Fruit fly (Drosophila melanogaster) whole organism, embryonic: Measurements from ENCODE around the gene CG4613.

Experiments
- BtbVII ChIP-seq: fragments of 200-800 bp; sonication (Bioruptor generic); optimal IDR thresholded peaks from 3 replicates; lab custom pipeline; 2017; ENCODE audit warnings: missing biosample characterization, mild to moderate bottlenecking, missing genetic modification characterization
- CG11504 ChIP-seq: fragments of 200-800 bp; sonication (Bioruptor generic); optimal IDR thresholded peaks from 3 replicates; lab custom pipeline; 2019; ENCODE audit warnings: missing biosample characterization, mild to moderate bottlenecking, missing genetic modification characterization, moderate library complexity
- CG11695 ChIP-seq: fragments of 200-800 bp; sonication (Bioruptor generic); IDR thresholded peaks from 3 replicates; pipeline ENCODE4 v1.3.6; 2022; ENCODE audit warnings: missing biosample characterization, missing genetic modification characterization
- CG13424 ChIP-seq: fragments of 200-800 bp; sonication (Bioruptor generic); optimal IDR thresholded peaks from 2 replicates; lab custom pipeline; 2019; ENCODE audit warnings: missing biosample characterization, mild to moderate bottlenecking, missing genetic modification characterization, moderate library complexity
- CG14441 ChIP-seq: fragments of 200-800 bp; sonication (Bioruptor generic); IDR thresholded peaks from 2 replicates; pipeline ENCODE4 v1.3.6; 2022; ENCODE audit warnings: missing biosample characterization, missing genetic modification characterization
- CG14710 ChIP-seq: fragments of 200-800 bp; sonication (Bioruptor generic); optimal IDR thresholded peaks from 3 replicates; lab custom pipeline; 2019; ENCODE audit warnings: missing biosample characterization, mild to moderate bottlenecking, missing genetic modification characterization, moderate library complexity
- CG2202 ChIP-seq: fragments of 200-800 bp; sonication (Bioruptor generic); optimal IDR thresholded peaks from 2 replicates; lab custom pipeline; 2018; ENCODE audit warnings: missing biosample characterization, mild to moderate bottlenecking, missing genetic modification characterization
- CG2678 ChIP-seq: fragments of 200-800 bp; sonication (Bioruptor generic); optimal IDR thresholded peaks from 3 replicates; lab custom pipeline; 2019; ENCODE audit warnings: missing biosample characterization, mild to moderate bottlenecking, missing genetic modification characterization, moderate library complexity
- CG32767 ChIP-seq: fragments of 200-800 bp; sonication (Bioruptor generic); IDR thresholded peaks from 2 replicates; pipeline ENCODE4 v1.3.6; 2022; ENCODE audit warnings: missing biosample characterization, missing genetic modification characterization
- CG3281 ChIP-seq: fragments of 200-800 bp; sonication (Bioruptor generic); optimal IDR thresholded peaks from 3 replicates; lab custom pipeline; 2017; ENCODE audit warnings: missing biosample characterization, mild to moderate bottlenecking, missing genetic modification characterization
- CG33213 ChIP-seq: fragments of 200-800 bp; sonication (Bioruptor generic); optimal IDR thresholded peaks from 3 replicates; lab custom pipeline; 2016; ENCODE audit warnings: missing biosample characterization, missing genetic modification characterization
- CG4360 ChIP-seq: fragments of 200-800 bp; sonication (Bioruptor generic); IDR thresholded peaks from 2 replicates; pipeline ENCODE4 v1.3.6; 2022; ENCODE audit warnings: missing biosample characterization, missing genetic modification characterization
- CG6791 ChIP-seq: fragments of 200-800 bp; sonication (Bioruptor generic); IDR thresholded peaks from 3 replicates; pipeline ENCODE4 v1.3.6; 2022; ENCODE audit warnings: missing biosample characterization, missing genetic modification characterization; ENCODE audit not compliant: partially characterized antibody
- CG6813 ChIP-seq: fragments of 200-800 bp; sonication (Bioruptor generic); optimal IDR thresholded peaks from 2 replicates; lab custom pipeline; 2017; ENCODE audit warnings: missing biosample characterization, missing genetic modification characterization, mild to moderate bottlenecking, moderate library complexity, missing genetic modification reagents
- CG7963 ChIP-seq: fragments of 200-800 bp; sonication (Bioruptor generic); IDR thresholded peaks from 3 replicates; pipeline ENCODE4 v1.3.6; 2022; ENCODE audit warnings: missing biosample characterization, missing genetic modification characterization; ENCODE audit not compliant: partially characterized antibody
- CG8765 ChIP-seq: fragments of 200-800 bp; sonication (Bioruptor generic); IDR thresholded peaks from 2 replicates; pipeline ENCODE4 v1.3.6; 2022; ENCODE audit warnings: missing biosample characterization, missing genetic modification characterization
- Deaf1 ChIP-seq: fragments of 200-800 bp; optimal IDR thresholded peaks from 3 replicates; lab custom pipeline; 2019; ENCODE audit warnings: missing biosample characterization, mild to moderate bottlenecking, missing genetic modification characterization, moderate library complexity
- HLH3B ChIP-seq: fragments of 200-800 bp; sonication (Bioruptor generic); IDR thresholded peaks from 2 replicates; pipeline ENCODE4 v1.3.6; 2022; ENCODE audit warnings: missing biosample characterization, missing genetic modification characterization
- HLH4C ChIP-seq: fragments of 200-800 bp; sonication (Bioruptor generic); IDR thresholded peaks from 3 replicates; pipeline ENCODE4 v1.3.6; 2022; ENCODE audit warnings: missing biosample characterization, missing genetic modification characterization; ENCODE audit not compliant: partially characterized antibody
- HmgZ ChIP-seq: fragments of 200-800 bp; sonication (Bioruptor generic); optimal IDR thresholded peaks from 2 replicates; lab custom pipeline; 2018; ENCODE audit warnings: missing biosample characterization, mild to moderate bottlenecking, missing genetic modification characterization
- Med ChIP-seq: fragments of 200-800 bp; sonication (Bioruptor generic); peaks from one replicate; lab custom pipeline; 2016; ENCODE audit warnings: missing biosample characterization, missing genetic modification characterization, mild to moderate bottlenecking, inconsistent platforms, moderate library complexity
- Meics ChIP-seq: fragments of 200-800 bp; sonication (Bioruptor generic); optimal IDR thresholded peaks from 2 replicates; lab custom pipeline; 2017; ENCODE audit warnings: missing biosample characterization, mild to moderate bottlenecking, missing genetic modification characterization
- Mes4 ChIP-seq: fragments of 200-800 bp; sonication (Bioruptor generic); optimal IDR thresholded peaks from 2 replicates; lab custom pipeline; 2016; ENCODE audit warnings: missing biosample characterization, missing genetic modification characterization
- Nf-YC ChIP-seq: fragments of 200-800 bp; optimal IDR thresholded peaks from 3 replicates; lab custom pipeline; 2019; ENCODE audit warnings: missing biosample characterization, mild to moderate bottlenecking, missing genetic modification characterization, moderate library complexity
- Scr ChIP-seq: fragments of 200-800 bp; sonication (Bioruptor generic); IDR thresholded peaks from 2 replicates; pipeline ENCODE4 v1.3.6; 2022; ENCODE audit warnings: missing biosample characterization, missing genetic modification characterization; ENCODE audit not compliant: partially characterized antibody
- Sox100B ChIP-seq: fragments of 200-800 bp; sonication (Bioruptor generic); optimal IDR thresholded peaks from 3 replicates; lab custom pipeline; 2018; ENCODE audit warnings: missing biosample characterization, mild to moderate bottlenecking, missing genetic modification characterization
- Sox102F ChIP-seq: fragments of 200-800 bp; sonication (Bioruptor generic); optimal IDR thresholded peaks from 2 replicates; lab custom pipeline; 2018; ENCODE audit warnings: missing biosample characterization, mild to moderate bottlenecking, missing genetic modification characterization, moderate library complexity
- dan ChIP-seq: fragments of 200-800 bp; sonication (Bioruptor generic); IDR thresholded peaks from 2 replicates; pipeline ENCODE4 v1.3.6; 2022; ENCODE audit warnings: missing biosample characterization, missing genetic modification characterization
- gem ChIP-seq: fragments of 200-800 bp; sonication (Bioruptor generic); optimal IDR thresholded peaks from 2 replicates; lab custom pipeline; 2019; ENCODE audit warnings: missing biosample characterization, mild to moderate bottlenecking, missing genetic modification characterization, moderate library complexity
- grn ChIP-seq: fragments of 200-800 bp; sonication (Bioruptor generic); optimal IDR thresholded peaks from 3 replicates; lab custom pipeline; 2017; ENCODE audit warnings: missing biosample characterization, missing genetic modification characterization
- hbn ChIP-seq: fragments of 200-800 bp; sonication (Bioruptor generic); IDR thresholded peaks from 2 replicates; pipeline ENCODE4 v1.3.6; 2022; ENCODE audit warnings: missing biosample characterization, missing genetic modification characterization; ENCODE audit not compliant: partially characterized antibody
- ind ChIP-seq: fragments of 200-800 bp; sonication (Bioruptor generic); optimal IDR thresholded peaks from 3 replicates; lab custom pipeline; 2016; ENCODE audit warnings: missing biosample characterization, missing genetic modification characterization
- ken ChIP-seq: fragments of 200-800 bp; sonication (Bioruptor generic); IDR thresholded peaks from 3 replicates; pipeline ENCODE4 v1.3.6; 2022; ENCODE audit warnings: missing biosample characterization, missing genetic modification characterization
- kni ChIP-seq: fragments of 200-800 bp; sonication (Bioruptor generic); optimal IDR thresholded peaks from 3 replicates; lab custom pipeline; 2017; ENCODE audit warnings: mild to moderate bottlenecking, missing biosample characterization, missing genetic modification reagents, missing genetic modification characterization
- mld ChIP-seq: fragments of 200-800 bp; sonication (Bioruptor generic); IDR thresholded peaks from 3 replicates; pipeline ENCODE4 v1.3.6; 2022; ENCODE audit warnings: missing biosample characterization, missing genetic modification characterization; ENCODE audit not compliant: partially characterized antibody
- nerfin-2 ChIP-seq: fragments of 200-800 bp; sonication (Bioruptor generic); IDR thresholded peaks from 2 replicates; pipeline ENCODE4 v1.3.6; 2022; ENCODE audit warnings: missing biosample characterization, missing genetic modification characterization; ENCODE audit not compliant: partially characterized antibody
- nom ChIP-seq: fragments of 200-800 bp; sonication (Bioruptor generic); optimal IDR thresholded peaks from 2 replicates; lab custom pipeline; 2017; ENCODE audit warnings: missing biosample characterization, missing genetic modification characterization, mild to moderate bottlenecking, moderate library complexity, missing genetic modification reagents
- pan ChIP-seq, 4 experiments: fragments of >200 bp in 3 of 4; fragments of 200-800 bp in 1 of 4; sonication (Bioruptor generic) in 1 of 4; optimal IDR thresholded peaks in 3 of 4; IDR thresholded peaks in 1 of 4; 2 replicates each; pipeline versions ENCODE4 v1.3.6 to Lab custom; 2017 to 2022; ENCODE audit warnings: missing biosample characterization in 2 of 4, missing genetic modification characterization in 2 of 4, mixed read lengths in 1 of 4
- run ChIP-seq: fragments of 200-800 bp; sonication (Bioruptor generic); optimal IDR thresholded peaks from 3 replicates; lab custom pipeline; 2018; ENCODE audit warnings: missing biosample characterization, mild to moderate bottlenecking, missing genetic modification characterization
- seq ChIP-seq: fragments of 200-800 bp; sonication (Bioruptor generic); IDR thresholded peaks from 2 replicates; pipeline ENCODE4 v1.3.6; 2022; ENCODE audit warnings: missing biosample characterization, missing genetic modification characterization
- z ChIP-seq: fragments of 200-800 bp; sonication (Bioruptor generic); IDR thresholded peaks from 3 replicates; pipeline ENCODE4 v1.3.6; 2022; ENCODE audit warnings: missing biosample characterization, missing genetic modification characterization
- zfh1 ChIP-seq: fragments of 200-800 bp; sonication (Bioruptor generic); IDR thresholded peaks from 3 replicates; pipeline ENCODE4 v1.3.6; 2022; ENCODE audit warnings: missing biosample characterization, missing genetic modification characterization
- zfh2 ChIP-seq: fragments of 200-800 bp; sonication (Bioruptor generic); optimal IDR thresholded peaks from 2 replicates; lab custom pipeline; 2016; ENCODE audit warnings: missing biosample characterization, missing genetic modification characterization

CG4613 gene

dm6 chr3L:14544987-14545943, 23.8 kb upstream of the CG4613 start (continued):
- TF ChIP-seq CG13424 (tag; lab: Kevin White, UChicago) (peak; percentile 73), Meics (peak; percentile 52), Med (peak; percentile 58), mld (GFP tag; lab: Robert Waterston, UW) (no peak), CG11504 (tag; lab: Kevin White, UChicago) (peak; percentile 82), CG7963 (GFP tag; lab: Robert Waterston, UW) (no peak), run (tag; lab: Kevin White, UChicago) (peak; percentile 61), pan (optimal IDR thresholded peaks at IDR 0.05; lab: Kevin White, UChicago) (no peak), pan (GFP tag; optimal IDR thresholded peaks at IDR 0.05 in 1 of 2, IDR thresholded peaks at IDR 0.05 in 1 of 2) (peak in 1 of 2 experiments; percentile 44), Deaf1 (tag; lab: Kevin White, UChicago) (peak; percentile 29), CG8765 (no peak)

dm6 chr3L:14543971-14544655, 22.6 kb upstream of the CG4613 start:
- TF ChIP-seq HLH4C (peak; percentile 75), CG2678 (tag; lab: Kevin White, UChicago) (peak; percentile 38), nerfin-2 (GFP tag; lab: Robert Waterston, UW) (0 out of 2 replicates have a peak, but pooled peaks have one; percentile 15), CG14710 (no peak), seq (GFP tag; lab: Robert Waterston, UW) (0 out of 2 replicates have a peak, but pooled peaks have one; percentile 33), CG32767 (GFP tag; lab: Robert Waterston, UW) (0 out of 2 replicates have a peak, but pooled peaks have one; percentile 23), kni (GFP tag; lab: Kevin White, UChicago) (peak; percentile 97), hbn (GFP tag; lab: Robert Waterston, UW) (peak; percentile 31; the same call in 1 of the 2 replicates), HmgZ (tag; lab: Kevin White, UChicago) (peak; percentile 6), CG6791 (GFP tag; lab: Robert Waterston, UW) (no peak; the same call in 2 of the 3 replicates), Scr (GFP tag; lab: Robert Waterston, UW) (peak; percentile 23; the same call in 1 of the 2 replicates), CG33213 (no peak), BtbVII (GFP tag; lab: Kevin White, UChicago) (peak; percentile 18), ind (GFP tag; lab: Kevin White, UChicago) (no peak), zfh2 (GFP tag; lab: Kevin White, UChicago) (no peak), CG14441 (peak; percentile 51), grn (GFP tag; lab: Kevin White, UChicago) (peak; percentile 97), CG4360 (GFP tag; lab: Robert Waterston, UW) (0 out of 2 replicates have a peak, but pooled peaks have one; percentile 27), Sox100B (GFP tag; lab: Kevin White, UChicago) (peak; percentile 18), CG3281 (peak; percentile 27), CG2202 (tag; lab: Kevin White, UChicago) (no peak), dan (no peak), HLH3B (GFP tag; lab: Robert Waterston, UW) (peak; percentile 41; the same call in 1 of the 2 replicates), Mes4 (GFP tag; lab: Kevin White, UChicago) (peak; percentile 1), zfh1 (GFP tag; lab: Robert Waterston, UW) (0 out of 3 replicates have a peak, but pooled peaks have one; percentile 36), ken (no peak), z (GFP tag; lab: Robert Waterston, UW) (0 out of 3 replicates have a peak, but pooled peaks have one; percentile 43), nom (GFP tag; lab: Kevin White, UChicago) (peak; percentile 74), CG11695 (no peak), Sox102F (GFP tag; lab: Kevin White, UChicago) (no peak), gem (tag; lab: Kevin White, UChicago) (peak; percentile 0), Nf-YC (tag; lab: Kevin White, UChicago) (peak; percentile 50), CG6813 (GFP tag; lab: Kevin White, UChicago) (peak; percentile 31)
